Worm (Caenorhabditis elegans) whole organism, midembryonic: ENCODE measurements around the gene B0294.1.

ENCODE experiments used
- T22C8.4 ChIP-seq: fragments of 200-800 bp; sonication (Bioruptor generic); IDR thresholded peaks from 2 replicates; pipeline ENCODE4 v1.3.6; 2022; ENCODE audit warnings: missing genetic modification characterization, missing compliant biosample characterization
- flt-1 ChIP-seq: fragments of 200-800 bp; sonication (Bioruptor generic); IDR thresholded peaks from 2 replicates; pipeline ENCODE4 v1.3.6; 2022; ENCODE audit warnings: missing genetic modification characterization, missing compliant biosample characterization
- klf-2 ChIP-seq: fragments of 200-800 bp; sonication (Bioruptor generic); conservative IDR thresholded peaks from 2 replicates; pipeline ENCODE4 v1.3.6; 2022; ENCODE audit warnings: missing genetic modification reagents, missing genetic modification characterization, missing compliant biosample characterization
- med-1 ChIP-seq: sonication (generic microtip); optimal IDR thresholded peaks from 2 replicates; lab custom pipeline; 2017; ENCODE audit warnings: missing genetic modification characterization, mild to moderate bottlenecking, missing compliant biosample characterization, antibody characterized with exemption, missing genetic modification reagents; ENCODE audit not compliant: insufficient read depth
- ref-1 ChIP-seq: fragments of 200-800 bp; sonication (Bioruptor generic); conservative IDR thresholded peaks from 2 replicates; pipeline ENCODE4 v1.3.6; 2022; ENCODE audit warnings: missing genetic modification reagents, missing genetic modification characterization, missing compliant biosample characterization
- ztf-23 ChIP-seq: fragments of 200-800 bp; sonication (Bioruptor generic); IDR thresholded peaks from 2 replicates; pipeline ENCODE4 v1.3.6; 2022; ENCODE audit warnings: missing genetic modification reagents, missing genetic modification characterization, missing compliant biosample characterization

- no peak for TF ChIP-seq flt-1 (GFP tag; lab: Robert Waterston, UW)
- no peak for TF ChIP-seq ztf-23
- TF ChIP-seq klf-2 = no peak
- no peak for TF ChIP-seq ref-1 (GFP tag; lab: Robert Waterston, UW)
- no peak for TF ChIP-seq med-1 (GFP tag; lab: Kevin White, UChicago)
- TF ChIP-seq T22C8.4 (GFP tag; lab: Robert Waterston, UW) = no peak
These were observed 8.6 kb downstream of the B0294.1 start for ce11 chrX:1888445-1889035.
